Fruit fly (Drosophila melanogaster): ENCODE data around the gene Pig1.

DNA sequence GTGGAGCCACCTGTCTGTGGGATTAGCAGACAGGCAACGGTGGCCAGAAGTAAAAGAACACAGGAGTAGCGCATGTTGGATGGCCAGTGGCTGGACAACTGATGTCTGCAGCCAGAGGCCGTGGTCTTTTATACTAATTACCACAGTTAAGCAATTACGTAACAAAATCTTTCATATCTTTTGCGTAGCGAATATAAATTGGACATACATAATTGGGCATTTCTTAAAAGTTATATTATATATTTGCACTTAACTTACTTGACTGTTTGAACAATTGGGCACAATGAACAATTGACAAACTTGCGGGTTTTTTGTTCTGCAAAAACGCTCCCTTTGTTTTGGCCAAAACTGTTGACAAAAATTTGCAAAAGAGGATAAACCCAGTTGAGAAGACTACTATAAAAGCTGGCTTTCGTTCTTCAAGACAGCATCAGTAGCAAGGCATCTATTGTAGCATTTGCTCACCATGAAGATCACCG, 7.1 kb downstream of the Pig1 start, which contains the start of the genes ng3 and ng1:
- TF ChIP-seq CG6854 (GFP tag; optimal IDR thresholded peaks at IDR 0.05) (no peak), Sox102F (GFP tag; optimal IDR thresholded peaks at IDR 0.05) (no peak), OdsH (GFP tag; optimal IDR thresholded peaks at IDR 0.05) (no peak), spab (GFP tag; optimal IDR thresholded peaks at IDR 0.05) (no peak), Ets96B (tag; optimal IDR thresholded peaks at IDR 0.05) (no peak), Blimp-1 (GFP tag; optimal IDR thresholded peaks at IDR 0.05) (no peak), Gug (GFP tag; IDR thresholded peaks at IDR 0.05) (no peak), CG15336 (GFP tag; IDR thresholded peaks at IDR 0.05) (no peak), CG8319 (GFP tag; optimal IDR thresholded peaks at IDR 0.05) (no peak), dac (GFP tag; optimal IDR thresholded peaks at IDR 0.05) (no peak), Eip75B (GFP tag; optimal IDR thresholded peaks at IDR 0.05) (no peak)
